Worm (Caenorhabditis elegans) whole organism, L2 larva: ENCODE data around the gene F37A8.1.
A peak's percentile ranks its signal among the peaks of the same experiment; 100 is the strongest.

ENCODE experiments used
- C34F6.9 ChIP-seq: fragments of 150-350 bp; optimal IDR thresholded peaks from 2 replicates; lab custom pipeline; 2014; ENCODE audit warnings: missing biosample characterization, missing genetic modification characterization
- F13H6.1 ChIP-seq: sonication (generic microtip); optimal IDR thresholded peaks from 2 replicates; lab custom pipeline; 2016; ENCODE audit warnings: missing genetic modification characterization, missing compliant biosample characterization
- R02D3.7 ChIP-seq: fragments of 150-350 bp; optimal IDR thresholded peaks from 2 replicates; lab custom pipeline; 2014; ENCODE audit warnings: missing biosample characterization, missing genetic modification characterization
- Y55F3AM.14 ChIP-seq: fragments of 200-800 bp; sonication (Bioruptor generic); optimal IDR thresholded peaks from 2 replicates; lab custom pipeline; 2018; ENCODE audit warnings: mild to moderate bottlenecking, missing genetic modification characterization, missing compliant biosample characterization
- ZK546.5 ChIP-seq: sonication (generic microtip); optimal IDR thresholded peaks from 2 replicates; lab custom pipeline; 2017; ENCODE audit warnings: missing biosample characterization, missing genetic modification characterization
- alr-1 ChIP-seq: fragments of 150-350 bp; optimal IDR thresholded peaks from 2 replicates; lab custom pipeline; 2014; ENCODE audit warnings: missing biosample characterization, missing genetic modification characterization
- aly-2 ChIP-seq: fragments of 150-350 bp; optimal IDR thresholded peaks from 2 replicates; lab custom pipeline; 2014; ENCODE audit warnings: missing biosample characterization, missing genetic modification characterization
- ama-1 ChIP-seq: fragments of 150-350 bp; optimal IDR thresholded peaks from 2 replicates; lab custom pipeline; 2018; ENCODE audit warnings: inconsistent platforms
- blmp-1 ChIP-seq: sonication (generic microtip); optimal IDR thresholded peaks from 2 replicates; lab custom pipeline; 2017; ENCODE audit warnings: missing genetic modification characterization, mild to moderate bottlenecking, missing compliant biosample characterization, antibody characterized with exemption, moderate library complexity; ENCODE audit not compliant: insufficient read depth
- ceh-16 ChIP-seq: fragments of 150-350 bp; optimal IDR thresholded peaks from 2 replicates; lab custom pipeline; 2014; ENCODE audit warnings: missing biosample characterization, missing genetic modification characterization
- ceh-82 ChIP-seq: fragments of 150-350 bp; optimal IDR thresholded peaks from 2 replicates; lab custom pipeline; 2014; ENCODE audit warnings: missing biosample characterization, missing genetic modification characterization
- crh-2 ChIP-seq: sonication (generic microtip); optimal IDR thresholded peaks from 2 replicates; lab custom pipeline; 2017; ENCODE audit warnings: missing biosample characterization, missing genetic modification characterization
- dmd-4 ChIP-seq: sonication (generic microtip); optimal IDR thresholded peaks from 2 replicates; lab custom pipeline; 2017; ENCODE audit warnings: missing biosample characterization, missing genetic modification characterization
- egl-27 ChIP-seq: sonication (generic microtip); optimal IDR thresholded peaks from 3 replicates; lab custom pipeline; 2017; ENCODE audit warnings: missing biosample characterization, missing genetic modification reagents, missing genetic modification characterization
- elt-1 ChIP-seq: fragments of 150-350 bp; optimal IDR thresholded peaks from 2 replicates; lab custom pipeline; 2014; ENCODE audit warnings: missing biosample characterization, missing genetic modification characterization
- elt-3 ChIP-seq: sonication (generic microtip); optimal IDR thresholded peaks from 2 replicates; lab custom pipeline; 2017; ENCODE audit warnings: missing biosample characterization, missing genetic modification characterization
- fos-1 ChIP-seq: fragments of 150-350 bp; optimal IDR thresholded peaks from 2 replicates; lab custom pipeline; 2014; ENCODE audit warnings: missing biosample characterization, missing genetic modification characterization
- gmeb-1 ChIP-seq: fragments of 150-350 bp; optimal IDR thresholded peaks from 2 replicates; lab custom pipeline; 2014; ENCODE audit warnings: missing biosample characterization, missing genetic modification characterization
- lin-11 ChIP-seq: fragments of 150-350 bp; sonication (generic microtip); optimal IDR thresholded peaks from 2 replicates; lab custom pipeline; 2014; ENCODE audit warnings: missing biosample characterization, missing genetic modification characterization, inconsistent platforms, mixed read lengths
- lin-13 ChIP-seq: fragments of 150-350 bp; optimal IDR thresholded peaks from 2 replicates; lab custom pipeline; 2014; ENCODE audit warnings: missing biosample characterization, missing genetic modification reagents, missing genetic modification characterization
- lin-39 ChIP-seq: fragments of 150-350 bp; optimal IDR thresholded peaks from 2 replicates; lab custom pipeline; 2014; ENCODE audit warnings: missing biosample characterization, missing genetic modification reagents, missing genetic modification characterization
- lsy-2 ChIP-seq, 2 experiments: fragments of 150-350 bp in 1 of 2; sonication (generic microtip) in 1 of 2; optimal IDR thresholded peaks; 2 replicates each; lab custom pipeline; 2014 to 2017; ENCODE audit warnings: missing biosample characterization in 2 of 2, missing genetic modification characterization in 2 of 2
- mab-5 ChIP-seq: fragments of 150-350 bp; optimal IDR thresholded peaks from 2 replicates; lab custom pipeline; 2014; ENCODE audit warnings: missing biosample characterization, missing genetic modification characterization
- mbf-1 ChIP-seq: sonication (generic microtip); optimal IDR thresholded peaks from 2 replicates; lab custom pipeline; 2017; ENCODE audit warnings: missing biosample characterization, missing genetic modification characterization
- mdl-1 ChIP-seq, 2 experiments: fragments of 150-350 bp in 1 of 2; sonication (generic microtip) in 1 of 2; optimal IDR thresholded peaks; 2 replicates each; lab custom pipeline; 2017; ENCODE audit warnings: missing biosample characterization in 2 of 2, missing genetic modification characterization in 2 of 2
- nhr-10 ChIP-seq: sonication (generic microtip); optimal IDR thresholded peaks from 2 replicates; lab custom pipeline; 2017; ENCODE audit warnings: missing biosample characterization, missing genetic modification characterization
- nhr-11 ChIP-seq: fragments of 150-350 bp; optimal IDR thresholded peaks from 2 replicates; lab custom pipeline; 2014; ENCODE audit warnings: missing biosample characterization, missing genetic modification characterization
- nhr-12 ChIP-seq: fragments of 150-350 bp; optimal IDR thresholded peaks from 2 replicates; lab custom pipeline; 2014; ENCODE audit warnings: missing biosample characterization, missing genetic modification characterization
- nhr-129 ChIP-seq: fragments of 150-350 bp; optimal IDR thresholded peaks from 2 replicates; lab custom pipeline; 2014; ENCODE audit warnings: missing biosample characterization, missing genetic modification characterization
- nhr-21 ChIP-seq: fragments of 150-350 bp; optimal IDR thresholded peaks from 2 replicates; lab custom pipeline; 2014; ENCODE audit warnings: missing biosample characterization, missing genetic modification characterization
- nhr-23 ChIP-seq: fragments of 150-350 bp; optimal IDR thresholded peaks from 2 replicates; lab custom pipeline; 2014; ENCODE audit warnings: missing biosample characterization, missing genetic modification reagents, missing genetic modification characterization
- nhr-237 ChIP-seq: fragments of 150-350 bp; optimal IDR thresholded peaks from 2 replicates; lab custom pipeline; 2014; ENCODE audit warnings: missing biosample characterization, missing genetic modification characterization
- nhr-25 ChIP-seq: fragments of 150-350 bp; sonication (generic microtip); optimal IDR thresholded peaks from 3 replicates; lab custom pipeline; 2014; ENCODE audit warnings: missing biosample characterization, missing genetic modification characterization
- nhr-6 ChIP-seq: fragments of 150-350 bp; optimal IDR thresholded peaks from 2 replicates; lab custom pipeline; 2014; ENCODE audit warnings: missing biosample characterization, missing genetic modification characterization
- nhr-77 ChIP-seq: fragments of 150-350 bp; optimal IDR thresholded peaks from 2 replicates; lab custom pipeline; 2014; ENCODE audit warnings: missing biosample characterization, missing genetic modification characterization
- peb-1 ChIP-seq: fragments of 150-350 bp; optimal IDR thresholded peaks from 2 replicates; lab custom pipeline; 2014; ENCODE audit warnings: missing biosample characterization, missing genetic modification characterization
- sem-4 ChIP-seq: fragments of 150-350 bp; optimal IDR thresholded peaks from 2 replicates; lab custom pipeline; 2014; ENCODE audit warnings: missing biosample characterization, missing genetic modification reagents, missing genetic modification characterization
- skn-1 ChIP-seq: sonication (generic microtip); optimal IDR thresholded peaks from 2 replicates; lab custom pipeline; 2017; ENCODE audit warnings: missing biosample characterization, missing genetic modification characterization
- sma-3 ChIP-seq: sonication (generic microtip); optimal IDR thresholded peaks from 2 replicates; lab custom pipeline; 2016; ENCODE audit warnings: missing genetic modification reagents, missing genetic modification characterization, missing compliant biosample characterization
- sma-9 ChIP-seq, 2 experiments: fragments of 150-350 bp in 1 of 2; sonication (generic microtip) in 1 of 2; optimal IDR thresholded peaks; 2 replicates each; lab custom pipeline; 2014 to 2016; ENCODE audit warnings: missing genetic modification characterization in 2 of 2, mild to moderate bottlenecking in 1 of 2, missing biosample characterization in 1 of 2, missing compliant biosample characterization in 1 of 2, missing genetic modification reagents in 1 of 2, moderate library complexity in 1 of 2
- snpc-4 ChIP-seq: fragments of 150-350 bp; optimal IDR thresholded peaks from 2 replicates; lab custom pipeline; 2014; ENCODE audit warnings: missing biosample characterization, missing genetic modification characterization
- unc-39 ChIP-seq: fragments of 150-350 bp; optimal IDR thresholded peaks from 2 replicates; lab custom pipeline; 2014; ENCODE audit warnings: missing biosample characterization, missing genetic modification characterization
- unc-55 ChIP-seq: fragments of 150-350 bp; sonication (generic microtip); optimal IDR thresholded peaks from 3 replicates; lab custom pipeline; 2014; ENCODE audit warnings: missing biosample characterization, missing genetic modification reagents, missing genetic modification characterization
- unc-62 ChIP-seq: fragments of 150-350 bp; optimal IDR thresholded peaks from 2 replicates; lab custom pipeline; 2014; ENCODE audit warnings: missing biosample characterization, missing genetic modification reagents, missing genetic modification characterization
- zag-1 ChIP-seq: fragments of 150-350 bp; optimal IDR thresholded peaks from 2 replicates; lab custom pipeline; 2014; ENCODE audit warnings: missing biosample characterization, missing genetic modification characterization
- ztf-1 ChIP-seq: fragments of 200-800 bp; sonication (Bioruptor generic); conservative IDR thresholded peaks from 2 replicates; pipeline ENCODE4 v1.3.6; 2022; ENCODE audit warnings: missing genetic modification characterization, missing compliant biosample characterization
- ztf-11 ChIP-seq: sonication (generic microtip); optimal IDR thresholded peaks from 2 replicates; lab custom pipeline; 2017; ENCODE audit warnings: missing biosample characterization, missing genetic modification characterization
- ztf-4 ChIP-seq: fragments of 150-350 bp; optimal IDR thresholded peaks from 2 replicates; lab custom pipeline; 2014; ENCODE audit warnings: missing biosample characterization, missing genetic modification characterization

Gene F37A8.1

DNA sequence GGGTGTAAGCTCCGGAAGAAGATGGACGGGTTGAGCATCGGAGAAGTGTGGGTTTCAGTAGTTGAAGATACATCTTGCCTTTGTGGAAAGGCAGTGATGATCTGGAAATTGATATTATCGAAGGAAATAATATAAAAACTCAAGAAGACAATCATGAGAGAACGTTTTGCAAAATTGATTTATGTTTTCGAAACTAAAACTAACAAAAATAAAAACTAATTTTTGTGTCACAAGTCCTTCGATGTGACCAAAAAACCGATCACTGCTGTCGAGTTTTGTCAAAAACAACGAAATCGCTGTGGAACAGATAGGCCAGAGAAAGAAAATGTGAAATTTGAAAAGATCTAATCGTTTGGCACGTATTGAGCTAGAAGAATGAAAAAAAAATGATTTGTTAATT lies 20.6 kb upstream of the F37A8.1 start, which contains the start of gene mmcm-1:
Gene mmcm-1, minus strand, starts transcription at position 101 of the 400 bp plus-strand sequence.
- TF ChIP-seq zag-1 (tag; lab: Kevin White, UChicago) (no peak), R02D3.7 (tag; lab: Kevin White, UChicago) (no peak), ztf-1 (no peak), sem-4 (no peak), lin-13 (GFP tag; lab: Kevin White, UChicago) (no peak), nhr-25 (tag; lab: Kevin White, UChicago) (no peak), lin-11 (tag; lab: Kevin White, UChicago) (no peak), crh-2 (no peak), lsy-2 (tag; optimal IDR thresholded peaks at IDR 0.05; lab: Kevin White, UChicago) (no peak), aly-2 (no peak), nhr-11 (tag; lab: Kevin White, UChicago) (no peak), dmd-4 (no peak), Y55F3AM.14 (no peak), ztf-4 (tag; lab: Kevin White, UChicago) (no peak), peb-1 (no peak), unc-62 (GFP tag; lab: Kevin White, UChicago) (no peak)

DNA sequence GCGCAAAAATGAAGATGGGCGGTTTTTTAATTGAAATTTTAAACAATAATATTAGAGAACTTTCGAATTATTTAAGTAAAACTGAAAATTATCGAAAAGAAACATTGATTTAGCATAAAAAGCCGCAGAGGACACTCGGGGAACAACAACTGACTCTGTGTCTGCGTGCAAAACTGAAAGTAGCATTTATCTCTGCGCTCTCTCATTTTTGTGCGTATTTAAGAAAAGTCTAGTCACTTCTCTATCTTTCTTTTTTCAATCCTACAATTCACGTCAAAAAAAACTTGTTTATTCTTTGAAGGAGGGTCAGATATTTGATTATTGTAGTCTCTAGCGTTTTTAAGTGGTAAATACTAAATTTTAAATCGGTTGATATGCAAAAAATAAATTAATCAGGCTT lies 20.0 kb upstream of the F37A8.1 start:
- TF ChIP-seq nhr-77 (tag; lab: Kevin White, UChicago) = no peak
- no peak for TF ChIP-seq dmd-4
- no peak for TF ChIP-seq ztf-11
- TF ChIP-seq nhr-10 (tag; lab: Kevin White, UChicago) = no peak
- no peak for TF ChIP-seq ZK546.5 (tag; lab: Kevin White, UChicago)
- TF ChIP-seq peb-1 = no peak
- TF ChIP-seq nhr-6 (tag; lab: Kevin White, UChicago) = no peak
- no peak for TF ChIP-seq ceh-16 (tag; lab: Kevin White, UChicago)
- no peak for TF ChIP-seq nhr-25 (tag; lab: Kevin White, UChicago)
- no peak for TF ChIP-seq skn-1 (tag; lab: Kevin White, UChicago)
- TF ChIP-seq alr-1 (tag; lab: Kevin White, UChicago) = no peak
- TF ChIP-seq mdl-1 (tag; optimal IDR thresholded peaks at IDR 0.05; lab: Kevin White, UChicago) = no peak
- TF ChIP-seq sma-3 (GFP tag; lab: Kevin White, UChicago) = no peak
- no peak for TF ChIP-seq lin-39 (tag; lab: Kevin White, UChicago)
- no peak for TF ChIP-seq elt-1 (tag; lab: Kevin White, UChicago)
- TF ChIP-seq lin-11 (tag; lab: Kevin White, UChicago) = no peak
- TF ChIP-seq ztf-4 (tag; lab: Kevin White, UChicago) = peak; percentile 18
- no peak for TF ChIP-seq ztf-1
- TF ChIP-seq sma-9 (GFP tag; optimal IDR thresholded peaks at IDR 0.05; lab: Kevin White, UChicago) = peak; percentile 5
- TF ChIP-seq sma-9 (tag; optimal IDR thresholded peaks at IDR 0.05; lab: Kevin White, UChicago) = no peak
- TF ChIP-seq nhr-129 (tag; lab: Kevin White, UChicago) = peak; percentile 44
- TF ChIP-seq unc-55 (GFP tag; lab: Kevin White, UChicago) = peak; percentile 48
- no peak for TF ChIP-seq elt-3
- TF ChIP-seq zag-1 (tag; lab: Kevin White, UChicago) = no peak
- no peak for TF ChIP-seq nhr-237 (tag; lab: Kevin White, UChicago)
- TF ChIP-seq C34F6.9 (tag; lab: Kevin White, UChicago) = peak; percentile 66
- TF ChIP-seq gmeb-1 (tag; lab: Kevin White, UChicago) = no peak
- no peak for TF ChIP-seq mbf-1 (tag; lab: Kevin White, UChicago)
- no peak for TF ChIP-seq nhr-12
- no peak for TF ChIP-seq blmp-1 (tag; lab: Kevin White, UChicago)
- TF ChIP-seq aly-2 = no peak
- TF ChIP-seq lin-13 (GFP tag; lab: Kevin White, UChicago) = no peak
- no peak for TF ChIP-seq fos-1 (tag; lab: Kevin White, UChicago)
- no peak for TF ChIP-seq F13H6.1 (tag; lab: Kevin White, UChicago)
- TF ChIP-seq snpc-4 = no peak
- no peak for TF ChIP-seq sem-4
- TF ChIP-seq crh-2 = no peak
- no peak for TF ChIP-seq unc-39 (tag; lab: Kevin White, UChicago)
- no peak for TF ChIP-seq R02D3.7 (tag; lab: Kevin White, UChicago)
- TF ChIP-seq egl-27 (tag; lab: Kevin White, UChicago) = no peak
- no peak for TF ChIP-seq ceh-82 (tag; lab: Kevin White, UChicago)
- TF ChIP-seq nhr-21 (tag; lab: Kevin White, UChicago) = no peak
- no peak for TF ChIP-seq nhr-11 (tag; lab: Kevin White, UChicago)
- TF ChIP-seq ama-1 (lab: Kevin White, UChicago) = no peak
- TF ChIP-seq mab-5 = no peak
- peak in 1 of 2 experiments; percentile 44 for TF ChIP-seq lsy-2 (tag; optimal IDR thresholded peaks at IDR 0.05; lab: Kevin White, UChicago)
- TF ChIP-seq nhr-23 (tag; lab: Kevin White, UChicago) = no peak
- no peak for TF ChIP-seq unc-62 (GFP tag; lab: Kevin White, UChicago)
- TF ChIP-seq Y55F3AM.14 = no peak
- TF ChIP-seq, all 48 proteins: peak for 6
